Worm (Caenorhabditis elegans) whole organism, young adult: ENCODE measurements around the gene C17H12.6.

Experiments
- B0035.1 ChIP-seq: sonication (generic microtip); optimal IDR thresholded peaks from 2 replicates; lab custom pipeline; 2016; ENCODE audit warnings: missing genetic modification characterization, mild to moderate bottlenecking, missing compliant biosample characterization, missing genotype, missing genetic modification reagents
- B0261.1 ChIP-seq: sonication (generic microtip); optimal IDR thresholded peaks from 2 replicates; lab custom pipeline; 2016; ENCODE audit warnings: mild to moderate bottlenecking, missing genetic modification characterization, moderate library complexity, missing compliant biosample characterization
- B0336.3 ChIP-seq: fragments of 200-800 bp; sonication (Bioruptor generic); IDR thresholded peaks from 2 replicates; pipeline ENCODE4 v1.3.6; 2022; ENCODE audit warnings: missing genetic modification characterization, missing compliant biosample characterization
- C17E4.6 ChIP-seq: fragments of 200-800 bp; sonication (Bioruptor generic); IDR thresholded peaks from 2 replicates; pipeline ENCODE4 v1.3.6; 2022; ENCODE audit warnings: missing genetic modification reagents, missing genetic modification characterization, missing compliant biosample characterization
- D2030.7 ChIP-seq: fragments of 200-800 bp; sonication (Bioruptor generic); IDR thresholded peaks from 2 replicates; pipeline ENCODE4 v1.3.6; 2022; ENCODE audit warnings: missing genetic modification reagents, missing genetic modification characterization, missing compliant biosample characterization
- F10E7.11 ChIP-seq: sonication (generic microtip); optimal IDR thresholded peaks from 2 replicates; lab custom pipeline; 2017; ENCODE audit warnings: mild to moderate bottlenecking, missing genetic modification characterization, moderate library complexity, missing compliant biosample characterization
- F23B12.7 ChIP-seq: sonication (generic microtip); optimal IDR thresholded peaks from 2 replicates; lab custom pipeline; 2017; ENCODE audit warnings: missing genetic modification characterization, mild to moderate bottlenecking, missing compliant biosample characterization, antibody characterized with exemption, moderate library complexity; ENCODE audit not compliant: insufficient read depth
- F37B4.10 ChIP-seq: fragments of 200-800 bp; sonication (Bioruptor generic); IDR thresholded peaks from 2 replicates; pipeline ENCODE4 v1.3.6; 2022; ENCODE audit warnings: missing genetic modification characterization, missing compliant biosample characterization
- F49E8.2 ChIP-seq: sonication (generic microtip); optimal IDR thresholded peaks from 3 replicates; lab custom pipeline; 2017; ENCODE audit warnings: missing genetic modification characterization, mild to moderate bottlenecking, missing compliant biosample characterization, antibody characterized with exemption, moderate library complexity; ENCODE audit not compliant: insufficient read depth
- F55B11.4 ChIP-seq: sonication (generic microtip); optimal IDR thresholded peaks from 2 replicates; lab custom pipeline; 2016; ENCODE audit warnings: missing compliant biosample characterization, missing genetic modification characterization, borderline replicate concordance; ENCODE audit not compliant: insufficient read depth
- F57C9.4 ChIP-seq: sonication (generic microtip); optimal IDR thresholded peaks from 2 replicates; lab custom pipeline; 2017; ENCODE audit warnings: mild to moderate bottlenecking, missing genetic modification characterization, missing compliant biosample characterization
- K12H6.12 ChIP-seq: fragments of 200-800 bp; sonication (Bioruptor generic); optimal IDR thresholded peaks from 2 replicates; lab custom pipeline; 2018; ENCODE audit warnings: mild to moderate bottlenecking, missing genetic modification characterization, missing compliant biosample characterization
- Y53F4B.3 ChIP-seq: fragments of 200-800 bp; sonication (Bioruptor generic); IDR thresholded peaks from 2 replicates; pipeline ENCODE4 v1.3.6; 2022; ENCODE audit warnings: missing genetic modification reagents, missing genetic modification characterization, missing compliant biosample characterization
- Y56A3A.18 ChIP-seq: fragments of 200-800 bp; sonication (Bioruptor generic); IDR thresholded peaks from 2 replicates; pipeline ENCODE4 v1.3.6; 2022; ENCODE audit warnings: missing genetic modification reagents, missing genetic modification characterization, missing compliant biosample characterization
- Y67H2A.10 ChIP-seq: fragments of 200-800 bp; sonication (Bioruptor generic); conservative IDR thresholded peaks from 2 replicates; pipeline ENCODE4 v1.3.6; 2022; ENCODE audit warnings: missing genetic modification reagents, missing genetic modification characterization, missing compliant biosample characterization
- akir-1 ChIP-seq: fragments of 200-800 bp; sonication (Bioruptor generic); optimal IDR thresholded peaks from 2 replicates; lab custom pipeline; 2018; ENCODE audit warnings: mild to moderate bottlenecking, missing genetic modification characterization, moderate library complexity, missing compliant biosample characterization
- aptf-2 ChIP-seq: fragments of 200-800 bp; sonication (Bioruptor generic); conservative IDR thresholded peaks from 2 replicates; pipeline ENCODE4 v1.3.6; 2022; ENCODE audit warnings: missing genetic modification reagents, missing genetic modification characterization, missing compliant biosample characterization
- atf-7 ChIP-seq: sonication (generic microtip); optimal IDR thresholded peaks from 2 replicates; lab custom pipeline; 2017; ENCODE audit warnings: mild to moderate bottlenecking, missing genetic modification characterization, missing compliant biosample characterization
- attf-3 ChIP-seq: fragments of 200-800 bp; sonication (Bioruptor generic); conservative IDR thresholded peaks from 2 replicates; pipeline ENCODE4 v1.3.6; 2022; ENCODE audit warnings: missing genetic modification reagents, missing genetic modification characterization, missing compliant biosample characterization
- attf-5 ChIP-seq: fragments of 200-800 bp; sonication (Bioruptor generic); optimal IDR thresholded peaks from 2 replicates; lab custom pipeline; 2018; ENCODE audit warnings: mild to moderate bottlenecking, missing genetic modification characterization, missing compliant biosample characterization
- bed-2 ChIP-seq: fragments of 200-800 bp; sonication (Bioruptor generic); IDR thresholded peaks from 2 replicates; pipeline ENCODE4 v1.3.6; 2022; ENCODE audit warnings: missing genetic modification reagents, missing genetic modification characterization, missing compliant biosample characterization
- ceh-40 ChIP-seq: fragments of 200-800 bp; sonication (Bioruptor generic); IDR thresholded peaks from 2 replicates; pipeline ENCODE4 v1.3.6; 2022; ENCODE audit warnings: missing genetic modification characterization, missing compliant biosample characterization
- egl-18 ChIP-seq: fragments of 200-800 bp; sonication (Bioruptor generic); IDR thresholded peaks from 2 replicates; pipeline ENCODE4 v1.3.6; 2022; ENCODE audit warnings: missing genetic modification reagents, missing genetic modification characterization, missing compliant biosample characterization
- hlh-12 ChIP-seq: sonication (generic microtip); optimal IDR thresholded peaks from 2 replicates; lab custom pipeline; 2016; ENCODE audit warnings: missing genetic modification characterization, missing compliant biosample characterization
- hmg-20 ChIP-seq: fragments of 200-800 bp; sonication (Bioruptor generic); IDR thresholded peaks from 2 replicates; pipeline ENCODE4 v1.3.6; 2022; ENCODE audit warnings: missing genetic modification reagents, missing genetic modification characterization, missing compliant biosample characterization
- hsf-1 ChIP-seq: fragments of 200-800 bp; sonication (Bioruptor generic); IDR thresholded peaks from 2 replicates; pipeline ENCODE4 v1.3.6; 2022; ENCODE audit warnings: missing genetic modification reagents, missing genetic modification characterization, missing compliant biosample characterization
- let-526 ChIP-seq: fragments of 200-800 bp; sonication (Bioruptor generic); IDR thresholded peaks from 2 replicates; pipeline ENCODE4 v1.3.6; 2022; ENCODE audit warnings: missing genetic modification reagents, missing genetic modification characterization, missing compliant biosample characterization
- lin-40 ChIP-seq: sonication (generic microtip); optimal IDR thresholded peaks from 2 replicates; lab custom pipeline; 2016; ENCODE audit warnings: missing genetic modification characterization, mild to moderate bottlenecking, missing compliant biosample characterization, missing genotype, missing genetic modification reagents
- lsl-1 ChIP-seq: fragments of 200-800 bp; sonication (Bioruptor generic); optimal IDR thresholded peaks from 2 replicates; lab custom pipeline; 2018; ENCODE audit warnings: mild to moderate bottlenecking, missing genetic modification characterization, moderate library complexity, missing compliant biosample characterization
- madf-6 ChIP-seq: fragments of 200-800 bp; sonication (Bioruptor generic); IDR thresholded peaks from 2 replicates; pipeline ENCODE4 v1.3.6; 2022; ENCODE audit warnings: missing genetic modification reagents, missing genetic modification characterization, missing compliant biosample characterization
- mel-28 ChIP-seq: sonication (generic microtip); optimal IDR thresholded peaks from 2 replicates; lab custom pipeline; 2016; ENCODE audit warnings: borderline replicate concordance, mild to moderate bottlenecking, missing genetic modification characterization, missing compliant biosample characterization
- mes-4 ChIP-seq: sonication (generic microtip); optimal IDR thresholded peaks from 2 replicates; lab custom pipeline; 2016; ENCODE audit warnings: missing genotype, missing genetic modification characterization, missing compliant biosample characterization
- nfya-2 ChIP-seq: fragments of 200-800 bp; sonication (Bioruptor generic); IDR thresholded peaks from 2 replicates; pipeline ENCODE4 v1.3.6; 2022; ENCODE audit warnings: missing genetic modification reagents, missing genetic modification characterization, missing compliant biosample characterization
- nfyb-1 ChIP-seq: fragments of 200-800 bp; sonication (Bioruptor generic); IDR thresholded peaks from 2 replicates; pipeline ENCODE4 v1.3.6; 2022; ENCODE audit warnings: missing genetic modification reagents, missing genetic modification characterization, missing compliant biosample characterization
- nhr-179 ChIP-seq: sonication (generic microtip); optimal IDR thresholded peaks from 2 replicates; lab custom pipeline; 2016; ENCODE audit warnings: mild to moderate bottlenecking, missing genetic modification characterization, missing compliant biosample characterization
- nhr-80 ChIP-seq: sonication (generic microtip); optimal IDR thresholded peaks from 2 replicates; lab custom pipeline; 2016; ENCODE audit warnings: missing genetic modification characterization, missing compliant biosample characterization
- nhr-90 ChIP-seq: sonication (generic microtip); optimal IDR thresholded peaks from 2 replicates; lab custom pipeline; 2016; ENCODE audit warnings: missing genotype, mild to moderate bottlenecking, missing genetic modification characterization, missing compliant biosample characterization
- pha-4 ChIP-seq: fragments of 150-350 bp; sonication (generic microtip); optimal IDR thresholded peaks from 2 replicates; lab custom pipeline; 2014; ENCODE audit warnings: missing biosample characterization, missing genetic modification reagents, missing genetic modification characterization
- sea-2 ChIP-seq: fragments of 200-800 bp; sonication (Bioruptor generic); IDR thresholded peaks from 2 replicates; pipeline ENCODE4 v1.3.6; 2022; ENCODE audit warnings: missing genetic modification characterization, missing compliant biosample characterization
- snpc-1.1 ChIP-seq: sonication (generic microtip); optimal IDR thresholded peaks from 2 replicates; lab custom pipeline; 2017; ENCODE audit warnings: missing genetic modification characterization, mild to moderate bottlenecking, missing compliant biosample characterization, antibody characterized with exemption, moderate library complexity, missing genotype, missing genetic modification reagents; ENCODE audit not compliant: insufficient read depth
- snpc-1.3 ChIP-seq: sonication (generic microtip); optimal IDR thresholded peaks from 2 replicates; lab custom pipeline; 2017; ENCODE audit warnings: missing genetic modification characterization, mild to moderate bottlenecking, missing compliant biosample characterization, antibody characterized with exemption, moderate library complexity, missing genotype, missing genetic modification reagents; ENCODE audit not compliant: insufficient read depth
- tbx-9 ChIP-seq: sonication (generic microtip); optimal IDR thresholded peaks from 2 replicates; lab custom pipeline; 2016; ENCODE audit warnings: borderline replicate concordance, missing genetic modification characterization, inconsistent platforms, missing compliant biosample characterization
- xnd-1 ChIP-seq: sonication (generic microtip); optimal IDR thresholded peaks from 2 replicates; lab custom pipeline; 2016; ENCODE audit warnings: missing genotype, missing genetic modification reagents, missing genetic modification characterization, missing compliant biosample characterization
- ztf-22 ChIP-seq: fragments of 200-800 bp; sonication (Bioruptor generic); optimal IDR thresholded peaks from 2 replicates; lab custom pipeline; 2018; ENCODE audit warnings: mild to moderate bottlenecking, missing genetic modification characterization, moderate library complexity, missing compliant biosample characterization
- ztf-25 ChIP-seq: fragments of 200-800 bp; sonication (Bioruptor generic); IDR thresholded peaks from 2 replicates; pipeline ENCODE4 v1.3.6; 2022; ENCODE audit warnings: missing genetic modification reagents, missing genetic modification characterization, missing compliant biosample characterization

The C17H12.6 gene

DNA sequence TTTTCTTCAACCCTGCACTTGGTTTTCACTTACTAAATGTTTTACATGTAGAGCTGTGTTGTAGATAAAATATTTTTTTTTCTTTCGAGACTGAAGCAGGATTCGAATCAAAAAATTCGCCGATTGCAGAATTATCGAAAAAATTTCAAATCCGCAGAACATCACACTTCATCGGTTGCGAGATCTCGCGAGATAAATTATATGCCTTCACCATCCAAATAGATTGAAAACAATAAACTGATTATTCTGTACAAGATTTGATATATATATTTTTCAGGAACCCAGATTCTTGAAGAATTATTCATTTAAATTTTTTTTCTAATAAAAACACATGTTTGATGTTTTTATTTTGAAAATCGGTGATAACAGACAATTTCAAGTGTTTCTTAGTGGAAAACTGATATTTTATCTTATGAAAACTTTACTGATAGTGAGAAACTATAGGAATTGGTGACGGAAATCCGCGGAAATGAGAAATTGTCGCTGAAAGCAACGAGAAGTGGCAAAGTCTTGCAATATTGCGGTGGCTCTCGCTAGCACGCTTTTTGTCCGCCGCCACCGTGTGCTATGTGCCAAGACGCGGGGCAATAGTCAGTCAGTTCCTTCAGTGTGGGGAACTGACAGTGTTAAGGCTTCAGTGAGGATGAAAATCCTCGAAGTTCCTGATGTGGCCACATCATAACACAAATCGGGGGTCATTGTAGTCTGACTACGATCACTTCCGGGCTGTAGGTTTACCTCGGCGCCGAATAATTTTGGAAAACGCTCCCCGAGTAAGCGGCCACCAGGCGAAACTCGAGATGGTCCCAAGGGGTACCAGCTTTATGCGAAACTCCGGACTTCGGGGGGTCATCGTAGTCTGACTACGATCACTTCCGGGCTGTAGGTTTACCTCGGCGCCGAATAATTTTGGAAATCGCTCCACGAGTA, 29.7 kb downstream of the C17H12.6 start (continued):
- peak; percentile 45 for TF ChIP-seq madf-6 (GFP tag; lab: Robert Waterston, UW)
- 0 out of 2 replicates have a peak, but pooled peaks have one; percentile 46 for TF ChIP-seq Y56A3A.18 (GFP tag; lab: Robert Waterston, UW)
- TF ChIP-seq C17E4.6 (GFP tag; lab: Robert Waterston, UW), result no peak
- no peak for TF ChIP-seq aptf-2 (GFP tag; lab: Robert Waterston, UW)
- TF ChIP-seq K12H6.12 (tag; lab: Kevin White, UChicago), result no peak
- TF ChIP-seq mes-4 (tag; lab: Kevin White, UChicago), result no peak
- TF ChIP-seq hlh-12 (tag; lab: Kevin White, UChicago), result no peak
- TF ChIP-seq lsl-1 (GFP tag; lab: Kevin White, UChicago), result peak; percentile 50
- no peak for TF ChIP-seq B0261.1 (tag; lab: Kevin White, UChicago)
- TF ChIP-seq F10E7.11 (tag; lab: Kevin White, UChicago), result no peak
- TF ChIP-seq B0336.3 (GFP tag; lab: Robert Waterston, UW), result 0 out of 2 replicates have a peak, but pooled peaks have one; percentile 12
- no peak for TF ChIP-seq nfya-2 (GFP tag; lab: Robert Waterston, UW)
- no peak for TF ChIP-seq xnd-1 (tag; lab: Kevin White, UChicago)
- TF ChIP-seq ztf-25, result no peak
- TF ChIP-seq attf-5 (GFP tag; lab: Kevin White, UChicago), result no peak
- TF ChIP-seq egl-18, result no peak
- peak; percentile 92 for TF ChIP-seq snpc-1.1 (tag; lab: Kevin White, UChicago)
- no peak for TF ChIP-seq bed-2
- peak; percentile 7 for TF ChIP-seq ztf-22 (GFP tag; lab: Kevin White, UChicago)
- no peak for TF ChIP-seq nhr-90 (tag; lab: Kevin White, UChicago)
- no peak for TF ChIP-seq nhr-179 (tag; lab: Kevin White, UChicago)
- no peak for TF ChIP-seq ceh-40 (GFP tag; lab: Robert Waterston, UW)
- peak; percentile 44 for TF ChIP-seq B0035.1
- TF ChIP-seq Y67H2A.10 (GFP tag; lab: Robert Waterston, UW), result no peak
- TF ChIP-seq attf-3, result no peak
- no peak for TF ChIP-seq tbx-9 (tag; lab: Kevin White, UChicago)
- no peak for TF ChIP-seq F37B4.10
- TF ChIP-seq Y53F4B.3 (GFP tag; lab: Robert Waterston, UW), result no peak
- no peak for TF ChIP-seq D2030.7
- TF ChIP-seq sea-2 (GFP tag; lab: Robert Waterston, UW), result no peak
- TF ChIP-seq nfyb-1 (GFP tag; lab: Robert Waterston, UW), result peak; percentile 58
- no peak for TF ChIP-seq nhr-80 (tag; lab: Kevin White, UChicago)
- no peak for TF ChIP-seq F57C9.4
- peak; percentile 76 for TF ChIP-seq F49E8.2
- TF ChIP-seq lin-40 (tag; lab: Kevin White, UChicago), result peak; percentile 58
- TF ChIP-seq, all 124 proteins: peak for 34

DNA sequence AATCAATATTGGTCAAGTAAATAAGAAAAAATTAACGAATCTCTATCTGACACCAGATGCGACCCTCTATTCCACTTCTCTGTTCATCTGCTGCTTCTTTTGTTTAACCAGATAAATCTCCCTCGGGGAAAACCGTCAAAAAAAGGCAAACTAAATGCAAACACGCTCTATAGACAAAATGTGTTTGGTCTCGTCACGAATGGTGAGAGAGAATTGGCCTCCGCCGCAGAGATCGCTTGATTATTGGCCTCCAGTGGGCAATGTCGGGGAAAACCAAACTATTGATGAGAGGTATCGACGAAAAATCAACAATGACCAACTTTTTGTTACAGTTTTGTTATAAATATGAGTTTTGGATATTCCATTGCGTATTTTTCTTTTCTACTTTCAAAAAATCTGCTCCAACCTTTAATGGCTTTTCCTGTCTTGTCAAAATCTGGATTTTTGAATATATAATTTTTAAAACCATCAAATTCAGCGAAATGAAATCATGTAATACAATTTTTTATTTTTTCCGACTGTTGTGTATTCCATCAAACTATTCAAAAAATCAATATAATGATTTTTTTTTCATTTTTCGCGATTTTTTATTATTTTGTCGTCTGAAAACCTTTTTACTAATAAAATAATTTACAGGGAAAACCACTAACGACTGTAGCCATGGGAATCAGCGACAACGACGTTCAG, 31.7 kb downstream of the C17H12.6 start, which contains the start of the genes C17H12.2 and vha-8:
Gene C17H12.2 (minus strand): TSS at position 51 of the 687 bp plus-strand sequence.
Gene vha-8 (plus strand): TSS at position 637 of the 687 bp plus-strand sequence.
- TF ChIP-seq snpc-1.3 (tag; lab: Kevin White, UChicago) (no peak), akir-1 (GFP tag; lab: Kevin White, UChicago) (peak; percentile 7), atf-7 (peak; percentile 26), pha-4 (tag; lab: Kevin White, UChicago) (peak; percentile 67), hsf-1 (GFP tag; lab: Robert Waterston, UW) (no peak), lsl-1 (GFP tag; lab: Kevin White, UChicago) (no peak), F55B11.4 (no peak), hmg-20 (no peak), K12H6.12 (tag; lab: Kevin White, UChicago) (peak; percentile 83), let-526 (0 out of 2 replicates have a peak, but pooled peaks have one; percentile 46), Y67H2A.10 (GFP tag; lab: Robert Waterston, UW) (peak; percentile 78), F23B12.7 (tag; lab: Kevin White, UChicago) (peak; percentile 85), mel-28 (tag; lab: Kevin White, UChicago) (no peak)
